Worm (Caenorhabditis elegans): ENCODE data around the gene F59A7.7.

DNA sequence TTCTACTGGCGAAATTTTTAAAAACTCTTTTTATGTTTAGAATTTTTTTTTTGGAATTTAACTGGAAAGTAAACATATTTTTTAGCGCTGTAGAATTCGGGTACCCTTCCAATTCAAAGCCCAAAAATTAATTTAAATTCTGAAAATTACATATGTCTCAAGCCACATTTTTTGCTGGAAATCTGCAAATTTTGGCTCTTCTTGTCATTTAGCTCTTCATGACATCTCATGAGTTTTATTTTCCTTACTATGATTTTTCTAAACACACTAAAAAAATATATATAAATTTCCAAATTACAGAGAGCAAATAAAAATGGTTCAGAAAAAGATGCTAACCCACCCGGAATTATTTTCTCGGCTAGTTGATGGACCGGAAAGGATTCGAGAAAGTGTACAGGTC lies 42.6 kb upstream of the F59A7.7 start, which contains the start of gene acs-3:
- no peak for TF ChIP-seq ztf-11 (tag; optimal IDR thresholded peaks at IDR 0.05)
- no peak for TF ChIP-seq zag-1 (tag; optimal IDR thresholded peaks at IDR 0.05)
- no peak for TF ChIP-seq nfya-1 (tag; optimal IDR thresholded peaks at IDR 0.05; ENCODE audit: insufficient read depth)
- TF ChIP-seq nhr-237 (tag; optimal IDR thresholded peaks at IDR 0.05): no peak
- no peak for TF ChIP-seq nhr-77 (tag; optimal IDR thresholded peaks at IDR 0.05)
- no peak for TF ChIP-seq daf-12 (tag; optimal IDR thresholded peaks at IDR 0.05)
- TF ChIP-seq lin-15B (tag; optimal IDR thresholded peaks at IDR 0.05): no peak
- no peak for TF ChIP-seq nhr-25 (tag; optimal IDR thresholded peaks at IDR 0.05)
- no peak for TF ChIP-seq mdl-1 (tag; optimal IDR thresholded peaks at IDR 0.05)
- TF ChIP-seq egl-27 (tag; optimal IDR thresholded peaks at IDR 0.05): no peak
- no peak for TF ChIP-seq ama-1 (optimal IDR thresholded peaks at IDR 0.05)
- TF ChIP-seq aly-2 (tag; optimal IDR thresholded peaks at IDR 0.05): no peak
- no peak for TF ChIP-seq nhr-28 (tag; optimal IDR thresholded peaks at IDR 0.05)
- TF ChIP-seq ZK546.5 (tag; optimal IDR thresholded peaks at IDR 0.05): no peak
